6 fruit fly cellular contexts compared by ENCODE assay signal in genomic region chr3L:616482-617148, dm6.
TF ChIP-seq lines count a peak whose summit lies in the region.

No protein-coding gene starts in this region.

- TF ChIP-seq CTCF in whole organism, embryonic (GFP tag; optimal IDR thresholded peaks at IDR 0.05; lab: Kevin White, UChicago) = no peak

TF ChIP-seq in whole organism, 6 proteins besides CTCF, POLR2A, EP300 and RAD21:
- TF ChIP-seq pan (optimal IDR thresholded peaks at IDR 0.05; lab: Kevin White, UChicago) = no peak
- peak; percentile 15 for TF ChIP-seq CG8478 (optimal IDR thresholded peaks at IDR 0.05; lab: Kevin White, UChicago)
- no peak for TF ChIP-seq EcR (GFP tag; optimal IDR thresholded peaks at IDR 0.05; lab: Kevin White, UChicago)
- TF ChIP-seq psq (optimal IDR thresholded peaks at IDR 0.05; lab: Kevin White, UChicago) = no peak
- no peak for TF ChIP-seq usp (GFP tag; optimal IDR thresholded peaks at IDR 0.05; lab: Kevin White, UChicago)
- peak; percentile 77 for TF ChIP-seq Dll (optimal IDR thresholded peaks at IDR 0.05; lab: Kevin White, UChicago)

TF ChIP-seq in whole organism, adult, 20 proteins besides CTCF, POLR2A, EP300 and RAD21 (continues in another document):
- no peak for TF ChIP-seq Hr96 (GFP tag; optimal IDR thresholded peaks at IDR 0.05; lab: Kevin White, UChicago)
- TF ChIP-seq kay (GFP tag; lab: Kevin White, UChicago; ENCODE audit: borderline replicate concordance) = peak; percentile 95
- peak; percentile 28 for TF ChIP-seq CG14711 (tag; optimal IDR thresholded peaks at IDR 0.05; lab: Kevin White, UChicago)
- peak; percentile 49 for TF ChIP-seq bab1 (GFP tag; optimal IDR thresholded peaks at IDR 0.05; lab: Kevin White, UChicago)
- TF ChIP-seq tj (GFP tag; optimal IDR thresholded peaks at IDR 0.05; lab: Kevin White, UChicago) = peak; percentile 94
- TF ChIP-seq Clk (GFP tag; optimal IDR thresholded peaks at IDR 0.05; lab: Kevin White, UChicago) = peak; percentile 92
- no peak for TF ChIP-seq CG1620 (GFP tag; optimal IDR thresholded peaks at IDR 0.05; lab: Kevin White, UChicago)
- TF ChIP-seq CG12768 (GFP tag; optimal IDR thresholded peaks at IDR 0.05; lab: Kevin White, UChicago) = peak; percentile 84
- peak; percentile 21 for TF ChIP-seq ovo (GFP tag; optimal IDR thresholded peaks at IDR 0.05; lab: Kevin White, UChicago)
- TF ChIP-seq cnc (optimal IDR thresholded peaks at IDR 0.05; lab: Kevin White, UChicago) = no peak
- TF ChIP-seq CG7101 (tag; optimal IDR thresholded peaks at IDR 0.05; lab: Kevin White, UChicago) = peak; percentile 10
- peak; percentile 11 for TF ChIP-seq CG33017 (tag; optimal IDR thresholded peaks at IDR 0.05; lab: Kevin White, UChicago)
- TF ChIP-seq cic (GFP tag; optimal IDR thresholded peaks at IDR 0.05; lab: Kevin White, UChicago) = peak; percentile 97
- TF ChIP-seq CG7045 (GFP tag; optimal IDR thresholded peaks at IDR 0.05; lab: Kevin White, UChicago) = peak; percentile 33
- peak; percentile 47 for TF ChIP-seq CG11617 (GFP tag; optimal IDR thresholded peaks at IDR 0.05; lab: Kevin White, UChicago)
- peak; percentile 56 for TF ChIP-seq pad (GFP tag; optimal IDR thresholded peaks at IDR 0.05; lab: Kevin White, UChicago)
- TF ChIP-seq toe (GFP tag; optimal IDR thresholded peaks at IDR 0.05; lab: Kevin White, UChicago) = no peak

TF ChIP-seq in whole organism, embryonic, 481 proteins besides CTCF, POLR2A, EP300 and RAD21 (continues in another document):
- TF ChIP-seq CG1832 (GFP tag; optimal IDR thresholded peaks at IDR 0.05; lab: Kevin White, UChicago) (peak; percentile 60), CG13894 (tag; optimal IDR thresholded peaks at IDR 0.05; lab: Kevin White, UChicago) (peak; percentile 62), run (tag; optimal IDR thresholded peaks at IDR 0.05; lab: Kevin White, UChicago) (no peak), pita (GFP tag; optimal IDR thresholded peaks at IDR 0.05; lab: Kevin White, UChicago) (no peak), CG32532 (GFP tag; IDR thresholded peaks at IDR 0.05; lab: Robert Waterston, UW) (peak; percentile 49; the same call in 1 of the 2 replicates), phol (tag; optimal IDR thresholded peaks at IDR 0.05; lab: Kevin White, UChicago) (peak; percentile 19), btn (GFP tag; optimal IDR thresholded peaks at IDR 0.05; lab: Kevin White, UChicago) (no peak), MESR4 (GFP tag; optimal IDR thresholded peaks at IDR 0.05; lab: Kevin White, UChicago) (no peak), Aef1 (GFP tag; IDR thresholded peaks at IDR 0.05; lab: Robert Waterston, UW) (peak; percentile 28; the same call in 1 of the 3 replicates), hkb (optimal IDR thresholded peaks at IDR 0.05; lab: Kevin White, UChicago) (no peak), hkb (GFP tag; IDR thresholded peaks at IDR 0.05; lab: Robert Waterston, UW) (no peak), az2 (GFP tag; optimal IDR thresholded peaks at IDR 0.05; lab: Kevin White, UChicago) (no peak), CG3163 (GFP tag; optimal IDR thresholded peaks at IDR 0.05; lab: Kevin White, UChicago) (peak; percentile 85), CG4424 (GFP tag; optimal IDR thresholded peaks at IDR 0.05; lab: Kevin White, UChicago) (no peak), p53 (GFP tag; optimal IDR thresholded peaks at IDR 0.05; lab: Kevin White, UChicago) (no peak), ash1 (GFP tag; optimal IDR thresholded peaks at IDR 0.05; lab: Kevin White, UChicago) (peak; percentile 62), Hr78 (GFP tag; optimal IDR thresholded peaks at IDR 0.05; lab: Kevin White, UChicago) (peak in 1 of 2 experiments; percentile 80), CG10267 (tag; optimal IDR thresholded peaks at IDR 0.05; lab: Kevin White, UChicago) (no peak)

TF ChIP-seq in whole organism, prepupa, 60 proteins besides CTCF, POLR2A, EP300 and RAD21 (continues in another document):
- no peak for TF ChIP-seq CG11762 (GFP tag; optimal IDR thresholded peaks at IDR 0.05; lab: Kevin White, UChicago; ENCODE audit: insufficient read depth)
- no peak for TF ChIP-seq CG9139 (GFP tag; optimal IDR thresholded peaks at IDR 0.05; lab: Kevin White, UChicago)
- no peak for TF ChIP-seq Eip78C (GFP tag; lab: Kevin White, UChicago)
- TF ChIP-seq CG3919 (GFP tag; optimal IDR thresholded peaks at IDR 0.05; lab: Kevin White, UChicago) = peak; percentile 3
- peak; percentile 49 for TF ChIP-seq CG6276 (GFP tag; optimal IDR thresholded peaks at IDR 0.05; lab: Kevin White, UChicago)
- TF ChIP-seq lz (GFP tag; optimal IDR thresholded peaks at IDR 0.05; lab: Kevin White, UChicago) = no peak
- TF ChIP-seq Sox102F (GFP tag; optimal IDR thresholded peaks at IDR 0.05; lab: Kevin White, UChicago) = no peak
- TF ChIP-seq CG31627 (GFP tag; optimal IDR thresholded peaks at IDR 0.05; lab: Kevin White, UChicago) = no peak
- no peak for TF ChIP-seq Hr39 (GFP tag; optimal IDR thresholded peaks at IDR 0.05; lab: Kevin White, UChicago)
- peak; percentile 51 for TF ChIP-seq vri (GFP tag; optimal IDR thresholded peaks at IDR 0.05; lab: Kevin White, UChicago)
- TF ChIP-seq Eip75B (GFP tag; optimal IDR thresholded peaks at IDR 0.05; lab: Kevin White, UChicago) = no peak
- TF ChIP-seq Eip93F (GFP tag; optimal IDR thresholded peaks at IDR 0.05; lab: Kevin White, UChicago) = no peak
- TF ChIP-seq CG8319 (GFP tag; optimal IDR thresholded peaks at IDR 0.05; lab: Kevin White, UChicago) = no peak
- TF ChIP-seq CG6163 (GFP tag; IDR thresholded peaks at IDR 0.05; lab: Robert Waterston, UW) = peak; percentile 79; the same call in 2 of the 3 replicates
- no peak for TF ChIP-seq ss (GFP tag; optimal IDR thresholded peaks at IDR 0.05; lab: Kevin White, UChicago)
- no peak for TF ChIP-seq pdm3 (GFP tag; optimal IDR thresholded peaks at IDR 0.05; lab: Kevin White, UChicago)
- peak; percentile 25 for TF ChIP-seq Sox14 (GFP tag; optimal IDR thresholded peaks at IDR 0.05; lab: Kevin White, UChicago)
- TF ChIP-seq topi (GFP tag; optimal IDR thresholded peaks at IDR 0.05; lab: Kevin White, UChicago) = no peak
- peak; percentile 57 for TF ChIP-seq Gug (GFP tag; IDR thresholded peaks at IDR 0.05; lab: Robert Waterston, UW)

TF ChIP-seq in whole organism, pupa, 21 proteins besides CTCF, POLR2A, EP300 and RAD21:
- TF ChIP-seq D1 (tag; optimal IDR thresholded peaks at IDR 0.05; lab: Kevin White, UChicago) (no peak), CG14655 (GFP tag; optimal IDR thresholded peaks at IDR 0.05; lab: Kevin White, UChicago) (no peak), CG12605 (GFP tag; IDR thresholded peaks at IDR 0.05; lab: Robert Waterston, UW) (peak; percentile 39; the same call in 1 of the 2 replicates), EcR (GFP tag; optimal IDR thresholded peaks at IDR 0.05; lab: Kevin White, UChicago) (peak; percentile 34), CG4496 (GFP tag; IDR thresholded peaks at IDR 0.05; lab: Robert Waterston, UW) (peak; percentile 65; the same call in 2 of the 3 replicates), CG8301 (tag; optimal IDR thresholded peaks at IDR 0.05; lab: Kevin White, UChicago) (no peak), Snoo (tag; optimal IDR thresholded peaks at IDR 0.05; lab: Kevin White, UChicago) (no peak), CG17806 (tag; optimal IDR thresholded peaks at IDR 0.05; lab: Kevin White, UChicago) (no peak), rn (GFP tag; IDR thresholded peaks at IDR 0.05; lab: Robert Waterston, UW) (no peak), Pif1A (GFP tag; optimal IDR thresholded peaks at IDR 0.05; lab: Kevin White, UChicago) (no peak), CG13204 (GFP tag; optimal IDR thresholded peaks at IDR 0.05; lab: Kevin White, UChicago) (peak; percentile 25), Pif1B (GFP tag; optimal IDR thresholded peaks at IDR 0.05; lab: Kevin White, UChicago) (no peak), CG34367 (tag; optimal IDR thresholded peaks at IDR 0.05; lab: Kevin White, UChicago) (no peak), Ets98B (GFP tag; IDR thresholded peaks at IDR 0.05; lab: Robert Waterston, UW) (peak; percentile 68), CG10348 (GFP tag; IDR thresholded peaks at IDR 0.05; lab: Robert Waterston, UW) (no peak), CG15710 (tag; optimal IDR thresholded peaks at IDR 0.05; lab: Kevin White, UChicago) (no peak), CG8159 (tag; optimal IDR thresholded peaks at IDR 0.05; lab: Kevin White, UChicago) (no peak), CG9948 (tag; optimal IDR thresholded peaks at IDR 0.05; lab: Kevin White, UChicago) (no peak), gl (tag; optimal IDR thresholded peaks at IDR 0.05; lab: Kevin White, UChicago) (no peak), fd96Ca (GFP tag; IDR thresholded peaks at IDR 0.05; lab: Robert Waterston, UW) (peak; percentile 89), CG32121 (GFP tag; IDR thresholded peaks at IDR 0.05; lab: Robert Waterston, UW) (peak; percentile 83)
TF ChIP-seq in whole organism, pupa: peak in this region for 7.

TF ChIP-seq in whole organism, wandering third instar larva, 38 proteins besides CTCF, POLR2A, EP300 and RAD21 (continues in another document):
- peak; percentile 53 for TF ChIP-seq fru (GFP tag; optimal IDR thresholded peaks at IDR 0.05; lab: Kevin White, UChicago)
- TF ChIP-seq rgr (GFP tag; optimal IDR thresholded peaks at IDR 0.05; lab: Kevin White, UChicago) = peak; percentile 34
- TF ChIP-seq Hr78 (GFP tag; optimal IDR thresholded peaks at IDR 0.05; lab: Kevin White, UChicago) = peak; percentile 2
- peak; percentile 87 for TF ChIP-seq Vsx2 (GFP tag; optimal IDR thresholded peaks at IDR 0.05; lab: Kevin White, UChicago; ENCODE audit: partially characterized antibody)
- TF ChIP-seq OdsH (GFP tag; optimal IDR thresholded peaks at IDR 0.05; lab: Kevin White, UChicago) = no peak
- peak; percentile 27 for TF ChIP-seq Sp1 (GFP tag; optimal IDR thresholded peaks at IDR 0.05; lab: Kevin White, UChicago)
- no peak for TF ChIP-seq sage (GFP tag; optimal IDR thresholded peaks at IDR 0.05; lab: Kevin White, UChicago)
- TF ChIP-seq tai (GFP tag; optimal IDR thresholded peaks at IDR 0.05; lab: Kevin White, UChicago) = no peak
- TF ChIP-seq ey (GFP tag; optimal IDR thresholded peaks at IDR 0.05; lab: Kevin White, UChicago) = no peak
- TF ChIP-seq psq (GFP tag; optimal IDR thresholded peaks at IDR 0.05; lab: Kevin White, UChicago) = peak; percentile 71
- no peak for TF ChIP-seq Rel (GFP tag; optimal IDR thresholded peaks at IDR 0.05; lab: Kevin White, UChicago)
- TF ChIP-seq Rel (tag; optimal IDR thresholded peaks at IDR 0.05; lab: Kevin White, UChicago) = peak; percentile 66
- TF ChIP-seq CG9705 (GFP tag; optimal IDR thresholded peaks at IDR 0.05; lab: Kevin White, UChicago) = no peak
- TF ChIP-seq woc (GFP tag; optimal IDR thresholded peaks at IDR 0.05; lab: Kevin White, UChicago) = no peak
- no peak for TF ChIP-seq pan (optimal IDR thresholded peaks at IDR 0.05; lab: Kevin White, UChicago)
- TF ChIP-seq dsf (GFP tag; optimal IDR thresholded peaks at IDR 0.05; lab: Kevin White, UChicago; ENCODE audit: borderline replicate concordance) = no peak
- peak; percentile 85 for TF ChIP-seq N (GFP tag; optimal IDR thresholded peaks at IDR 0.05; lab: Kevin White, UChicago)
- peak; percentile 94 for TF ChIP-seq Dif (GFP tag; optimal IDR thresholded peaks at IDR 0.05; lab: Kevin White, UChicago; ENCODE audit: partially characterized antibody)
- no peak for TF ChIP-seq sv (GFP tag; optimal IDR thresholded peaks at IDR 0.05; lab: Kevin White, UChicago)
- no peak for TF ChIP-seq Abd-B (GFP tag; optimal IDR thresholded peaks at IDR 0.05; lab: Kevin White, UChicago)
- TF ChIP-seq jim (GFP tag; optimal IDR thresholded peaks at IDR 0.05; lab: Kevin White, UChicago) = no peak
- TF ChIP-seq dmrt93B (GFP tag; optimal IDR thresholded peaks at IDR 0.05; lab: Kevin White, UChicago) = no peak
